Worm (Caenorhabditis elegans) whole organism, L4 larva: ENCODE results near the gene hpo-6.

Experiments used
- Y75B8A.6 ChIP-seq: fragments of 200-800 bp; sonication (Bioruptor generic); IDR thresholded peaks from 2 replicates; pipeline ENCODE4 v1.3.6; 2022; ENCODE audit warnings: missing genetic modification reagents, missing genetic modification characterization, missing compliant biosample characterization
- lin-13 ChIP-seq: fragments of 150-350 bp; optimal IDR thresholded peaks from 2 replicates; lab custom pipeline; 2014; ENCODE audit warnings: missing biosample characterization, missing genetic modification reagents, missing genetic modification characterization

DNA sequence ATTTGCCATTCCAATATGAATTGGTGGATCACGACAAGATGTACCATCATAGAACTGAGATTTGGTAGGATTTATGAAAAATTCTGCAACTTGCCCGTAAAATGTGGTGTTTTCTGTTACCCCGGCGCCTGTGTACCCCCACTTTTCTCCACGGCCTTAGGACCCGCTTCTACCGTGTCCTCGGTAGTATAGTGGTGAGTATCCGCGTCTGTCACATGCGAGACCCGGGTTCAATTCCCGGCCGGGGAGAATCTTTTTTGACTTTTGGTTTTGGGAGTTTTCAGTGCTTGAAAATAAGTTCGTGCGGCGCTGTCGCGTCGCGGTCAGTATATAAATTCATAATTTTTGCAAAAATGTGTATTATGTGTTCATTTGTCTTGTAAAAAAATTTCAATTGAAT, 47.6 kb upstream of the hpo-6 start:
- no peak for TF ChIP-seq Y75B8A.6
- no peak for TF ChIP-seq lin-13 (GFP tag; lab: Kevin White, UChicago)
